Worm (Caenorhabditis elegans) whole organism, L4 larva: ENCODE measurements around the gene F22B3.8.

ENCODE experiments used
- Y48G9A.11 ChIP-seq: fragments of 200-800 bp; sonication (Bioruptor generic); IDR thresholded peaks from 2 replicates; pipeline ENCODE4 v1.3.6; 2022; ENCODE audit warnings: missing genetic modification reagents, missing genetic modification characterization, missing compliant biosample characterization
- ceh-28 ChIP-seq: fragments of 150-350 bp; optimal IDR thresholded peaks from 2 replicates; lab custom pipeline; 2014; ENCODE audit warnings: missing biosample characterization, missing genetic modification reagents, missing genetic modification characterization
- ceh-82 ChIP-seq: sonication (generic microtip); optimal IDR thresholded peaks from 2 replicates; lab custom pipeline; 2017; ENCODE audit warnings: missing biosample characterization, missing genetic modification characterization
- ces-1 ChIP-seq: fragments of 150-350 bp; sonication (generic microtip); optimal IDR thresholded peaks from 4 replicates; lab custom pipeline; 2014; ENCODE audit warnings: missing biosample characterization, missing genetic modification reagents, missing genetic modification characterization
- egl-27 ChIP-seq: sonication (generic microtip); optimal IDR thresholded peaks from 3 replicates; lab custom pipeline; 2017; ENCODE audit warnings: missing biosample characterization, missing genetic modification reagents, missing genetic modification characterization
- fos-1 ChIP-seq: fragments of 150-350 bp; optimal IDR thresholded peaks from 2 replicates; lab custom pipeline; 2014; ENCODE audit warnings: missing biosample characterization, missing genetic modification characterization
- lin-39 ChIP-seq: fragments of 150-350 bp; optimal IDR thresholded peaks from 2 replicates; lab custom pipeline; 2014; ENCODE audit warnings: missing biosample characterization, missing genetic modification reagents, missing genetic modification characterization
- mxl-3 ChIP-seq: fragments of 200-800 bp; sonication (Bioruptor generic); optimal IDR thresholded peaks from 2 replicates; lab custom pipeline; 2018; ENCODE audit warnings: mild to moderate bottlenecking, missing genetic modification characterization, missing compliant biosample characterization
- skn-1 ChIP-seq: fragments of 150-350 bp; optimal IDR thresholded peaks from 2 replicates; lab custom pipeline; 2014; ENCODE audit warnings: missing biosample characterization, missing genetic modification characterization
- tra-1 ChIP-seq: fragments of 200-800 bp; sonication (Bioruptor generic); IDR thresholded peaks from 2 replicates; pipeline ENCODE4 v1.3.6; 2022; ENCODE audit warnings: missing genetic modification reagents, missing genetic modification characterization, missing compliant biosample characterization
- unc-62 ChIP-seq, 3 experiments: fragments of 150-350 bp in 1 of 3; sonication (generic microtip); optimal IDR thresholded peaks in 2 of 3; peaks in 1 of 3; 1 replicate in 1 of 3; 2 replicates in 2 of 3; lab custom pipeline; 2014 to 2017; ENCODE audit warnings: missing biosample characterization in 3 of 3, missing genetic modification characterization in 3 of 3, missing genetic modification reagents in 3 of 3, missing genotype in 1 of 3

ce11 chrIV:11474067-11474466 is 49.3 kb upstream of the F22B3.8 start:
- peak; percentile 88 for TF ChIP-seq Y48G9A.11
- no peak for TF ChIP-seq unc-62 (GFP tag; optimal IDR thresholded peaks at IDR 0.05 in 1 of 2; lab: Kevin White, UChicago)
- no peak for TF ChIP-seq unc-62 (tag; optimal IDR thresholded peaks at IDR 0.05; lab: Kevin White, UChicago)
- no peak for TF ChIP-seq skn-1 (tag; lab: Kevin White, UChicago)
- TF ChIP-seq ceh-82 (tag; lab: Kevin White, UChicago), result no peak
- TF ChIP-seq egl-27 (tag; lab: Kevin White, UChicago), result no peak
- TF ChIP-seq ceh-28 (tag; lab: Kevin White, UChicago), result no peak
- TF ChIP-seq mxl-3 (GFP tag; lab: Kevin White, UChicago), result peak; percentile 88
- TF ChIP-seq tra-1 (GFP tag; lab: Robert Waterston, UW), result peak; percentile 96
- TF ChIP-seq ces-1 (GFP tag; lab: Kevin White, UChicago), result no peak
- no peak for TF ChIP-seq fos-1
- no peak for TF ChIP-seq lin-39 (tag; lab: Kevin White, UChicago)
